Worm (Caenorhabditis elegans) whole organism, L1 larva: ENCODE results near the gene nhr-150.

Experiments used
- efl-3 ChIP-seq: fragments of 200-800 bp; sonication (Bioruptor generic); optimal IDR thresholded peaks from 2 replicates; lab custom pipeline; 2018; ENCODE audit warnings: mild to moderate bottlenecking, missing genetic modification characterization, missing compliant biosample characterization
- fos-1 ChIP-seq: fragments of 150-350 bp; optimal IDR thresholded peaks from 2 replicates; lab custom pipeline; 2014; ENCODE audit warnings: missing biosample characterization, missing genetic modification characterization
- lin-13 ChIP-seq: fragments of 150-350 bp; optimal IDR thresholded peaks from 2 replicates; lab custom pipeline; 2014; ENCODE audit warnings: missing biosample characterization, missing genetic modification reagents, missing genetic modification characterization
- nhr-12 ChIP-seq: sonication (generic microtip); optimal IDR thresholded peaks from 2 replicates; lab custom pipeline; 2017; ENCODE audit warnings: missing biosample characterization, missing genetic modification characterization

DNA sequence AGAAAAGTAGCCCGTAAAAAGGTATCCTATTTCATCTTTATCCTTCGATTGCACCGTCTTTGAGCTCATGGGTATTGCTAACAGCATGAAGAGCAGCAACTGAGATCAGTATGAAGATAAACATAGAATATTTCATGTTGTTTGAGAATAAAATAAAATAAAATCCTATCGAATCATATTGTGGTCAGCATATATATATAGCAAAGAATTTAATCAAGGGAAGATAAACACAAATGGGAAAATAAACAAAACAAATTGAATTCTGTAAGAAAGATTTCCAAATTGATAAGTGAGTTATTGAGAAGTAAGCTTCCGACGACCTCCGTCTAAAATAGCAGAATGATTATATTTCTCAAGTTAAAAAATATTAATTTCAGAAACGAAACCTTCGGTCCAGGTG, 37.6 kb downstream of the nhr-150 start, which contains the start of gene T26H5.10:
- TF ChIP-seq lin-13 (GFP tag; lab: Kevin White, UChicago): no peak
- TF ChIP-seq fos-1 (tag; lab: Kevin White, UChicago): no peak
- TF ChIP-seq efl-3 (GFP tag; lab: Kevin White, UChicago): no peak
- TF ChIP-seq nhr-12: no peak
